Fruit fly (Drosophila melanogaster) S2 (cell line): ENCODE data around the gene CG6283.

Experiments
- CG8478 ChIP-seq: fragments of >200 bp; optimal IDR thresholded peaks from 2 replicates; lab custom pipeline; 2018
- CTCF ChIP-seq, 2 experiments: fragments of >200 bp; optimal IDR thresholded peaks; 2 replicates each; lab custom pipeline; 2018

CG6283 gene

DNA sequence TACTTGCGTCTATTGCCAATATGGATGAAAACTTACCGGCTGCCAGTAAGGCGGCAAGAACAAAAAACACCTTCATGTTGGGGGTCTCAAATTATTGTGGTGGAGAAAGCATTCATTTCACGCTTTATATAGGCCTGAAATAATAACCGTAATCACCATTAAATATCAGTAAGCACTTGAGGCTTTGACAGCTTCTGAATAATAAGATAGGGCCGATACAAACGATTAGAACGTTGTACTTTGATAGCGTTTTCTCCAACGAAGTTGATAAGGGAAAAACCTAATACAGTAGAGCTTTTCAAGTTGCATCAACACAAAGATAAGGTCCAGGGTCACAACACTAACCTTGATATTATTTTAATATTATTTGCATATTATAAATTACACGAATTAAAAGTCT lies at the start of gene CG6283:
TSS of gene CG6283 (minus strand) at position 101 of the 400 bp plus-strand sequence.
- TF ChIP-seq CG8478 (lab: Kevin White, UChicago), result no peak
- no peak for TF ChIP-seq CTCF (optimal IDR thresholded peaks at IDR 0.05; lab: Kevin White, UChicago)

DNA sequence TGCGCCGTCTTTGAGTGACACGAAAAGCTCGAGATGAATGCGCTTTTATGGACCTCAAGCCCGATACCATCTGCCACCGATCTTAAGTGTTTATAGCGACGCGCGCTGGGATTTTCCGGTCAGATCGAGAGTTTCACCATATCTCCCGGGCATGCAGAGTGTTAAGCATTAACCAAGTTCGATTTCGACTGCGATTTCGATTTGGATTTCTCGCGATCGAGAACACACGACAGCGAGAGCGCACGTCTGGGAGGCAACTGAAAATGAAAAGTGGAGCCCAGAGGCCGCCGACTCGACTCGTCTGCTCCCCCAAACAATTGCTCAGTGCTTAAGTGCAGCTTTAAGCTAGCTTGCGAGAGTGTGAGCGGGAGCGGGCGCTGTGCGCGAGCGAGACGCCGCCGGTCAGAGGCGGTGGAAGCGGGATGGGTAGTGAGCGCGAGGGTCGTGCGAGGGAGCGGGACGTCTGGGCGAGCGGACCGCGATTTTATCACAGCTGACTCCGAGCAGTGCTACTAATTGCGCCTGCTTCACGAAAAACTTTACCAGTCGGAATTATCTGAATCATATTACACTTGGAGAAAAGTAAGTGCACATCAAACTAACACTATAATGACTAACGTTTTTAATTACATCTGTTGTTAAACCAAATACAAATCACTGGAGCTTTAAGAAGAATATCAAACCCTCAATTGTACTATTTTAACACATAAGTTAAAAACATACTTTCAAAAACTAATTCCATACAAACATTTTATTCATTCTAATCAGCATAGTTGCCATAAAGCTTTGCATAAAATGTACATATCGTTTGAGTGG lies 48.8 kb upstream of the CG6283 start, which contains the start of gene spz:
TSS of gene spz (minus strand) at position 261 of the 816 bp plus-strand sequence.
- TF ChIP-seq CG8478 (lab: Kevin White, UChicago) (no peak), CTCF (optimal IDR thresholded peaks at IDR 0.05; lab: Kevin White, UChicago) (no peak)

dm6 chr3R:27069201-27069600 lies 48.0 kb upstream of the CG6283 start:
- TF ChIP-seq CTCF (optimal IDR thresholded peaks at IDR 0.05; lab: Kevin White, UChicago) (no peak), CG8478 (lab: Kevin White, UChicago) (no peak)

DNA sequence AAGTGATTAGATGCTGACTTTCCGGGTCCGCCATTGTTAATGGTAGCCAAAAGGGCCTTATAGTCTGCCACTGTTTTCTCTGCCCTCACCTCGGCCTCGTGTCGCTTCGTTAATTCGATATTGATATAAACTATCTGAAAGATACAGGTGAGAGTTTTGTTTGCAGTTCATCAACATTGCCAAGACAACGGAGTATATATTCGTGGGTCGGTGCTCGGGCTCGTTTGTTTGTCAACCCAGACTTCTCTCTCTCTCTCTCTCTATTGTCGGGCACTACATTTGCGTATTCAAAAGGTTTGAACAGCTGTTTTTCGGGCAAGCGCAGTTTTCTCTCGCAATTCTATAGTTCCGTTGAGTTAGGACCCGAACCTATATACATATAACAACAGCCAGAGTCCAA lies 46.2 kb upstream of the CG6283 start:
- TF ChIP-seq CTCF (optimal IDR thresholded peaks at IDR 0.05; lab: Kevin White, UChicago) (no peak), CG8478 (lab: Kevin White, UChicago) (no peak)

dm6 chr3R:27065136-27065535 lies 44.0 kb upstream of the CG6283 start, which contains the start of gene CG43935:
Gene CG43935, plus strand, starts transcription at chr3R:27065436.
- TF ChIP-seq CG8478 (lab: Kevin White, UChicago) (no peak), CTCF (optimal IDR thresholded peaks at IDR 0.05; lab: Kevin White, UChicago) (no peak)

DNA sequence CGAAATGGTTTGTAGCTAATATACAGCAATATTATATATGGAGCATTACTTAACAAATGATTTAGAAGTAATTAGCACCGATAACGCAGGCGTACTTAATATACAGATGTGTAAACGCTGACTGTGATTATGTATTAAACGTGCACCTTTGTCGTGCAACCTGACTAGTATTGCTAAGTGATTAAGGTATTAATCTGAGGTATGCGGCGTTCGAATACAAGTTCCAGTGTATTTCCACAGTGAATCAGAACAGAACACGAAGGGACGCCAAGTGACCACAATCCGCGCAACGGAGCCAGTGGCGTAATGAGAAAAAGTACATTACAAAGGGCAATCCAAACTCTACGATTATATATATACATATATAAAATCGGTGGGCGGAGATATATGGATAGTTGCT lies 42.9 kb upstream of the CG6283 start, which contains the start of gene Nep5:
TSS of gene Nep5 (minus strand) at position 101 of the 400 bp plus-strand sequence.
- TF ChIP-seq CG8478 (lab: Kevin White, UChicago) (no peak), CTCF (optimal IDR thresholded peaks at IDR 0.05; lab: Kevin White, UChicago) (no peak)

dm6 chr3R:27061916-27062315 lies 40.7 kb upstream of the CG6283 start, which contains the start of gene CG34292:
Gene CG34292, plus strand, starts transcription at chr3R:27062216.
- no peak for TF ChIP-seq CG8478 (lab: Kevin White, UChicago)
- TF ChIP-seq CTCF (optimal IDR thresholded peaks at IDR 0.05; lab: Kevin White, UChicago), result no peak

- TF ChIP-seq CTCF (optimal IDR thresholded peaks at IDR 0.05; lab: Kevin White, UChicago) (no peak), CG8478 (lab: Kevin White, UChicago) (no peak)
These were observed 35.0 kb upstream of the CG6283 start for dm6 chr3R:27056152-27056551.

DNA sequence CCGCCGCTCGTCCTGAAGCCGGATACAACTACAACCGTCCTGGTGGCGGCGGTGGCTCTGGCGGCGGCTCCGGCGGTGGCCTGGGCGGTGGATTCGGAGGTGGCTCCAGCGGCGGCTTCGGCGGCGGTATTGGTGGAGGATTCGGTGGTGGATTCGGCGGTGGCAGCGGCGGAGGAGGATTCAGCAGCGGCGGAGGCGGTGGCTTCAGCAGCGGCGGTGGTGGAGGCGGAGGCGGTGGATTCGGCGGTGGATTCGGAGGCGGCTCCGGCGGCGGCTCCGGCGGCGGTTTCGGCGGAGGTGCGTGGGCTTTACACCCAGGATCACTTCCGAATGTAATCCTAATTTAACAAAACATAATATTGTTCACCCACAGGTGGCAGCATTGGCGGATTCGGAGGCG lies 28.4 kb upstream of the CG6283 start:
- TF ChIP-seq CTCF (optimal IDR thresholded peaks at IDR 0.05; lab: Kevin White, UChicago), result no peak
- TF ChIP-seq CG8478 (lab: Kevin White, UChicago), result no peak

DNA sequence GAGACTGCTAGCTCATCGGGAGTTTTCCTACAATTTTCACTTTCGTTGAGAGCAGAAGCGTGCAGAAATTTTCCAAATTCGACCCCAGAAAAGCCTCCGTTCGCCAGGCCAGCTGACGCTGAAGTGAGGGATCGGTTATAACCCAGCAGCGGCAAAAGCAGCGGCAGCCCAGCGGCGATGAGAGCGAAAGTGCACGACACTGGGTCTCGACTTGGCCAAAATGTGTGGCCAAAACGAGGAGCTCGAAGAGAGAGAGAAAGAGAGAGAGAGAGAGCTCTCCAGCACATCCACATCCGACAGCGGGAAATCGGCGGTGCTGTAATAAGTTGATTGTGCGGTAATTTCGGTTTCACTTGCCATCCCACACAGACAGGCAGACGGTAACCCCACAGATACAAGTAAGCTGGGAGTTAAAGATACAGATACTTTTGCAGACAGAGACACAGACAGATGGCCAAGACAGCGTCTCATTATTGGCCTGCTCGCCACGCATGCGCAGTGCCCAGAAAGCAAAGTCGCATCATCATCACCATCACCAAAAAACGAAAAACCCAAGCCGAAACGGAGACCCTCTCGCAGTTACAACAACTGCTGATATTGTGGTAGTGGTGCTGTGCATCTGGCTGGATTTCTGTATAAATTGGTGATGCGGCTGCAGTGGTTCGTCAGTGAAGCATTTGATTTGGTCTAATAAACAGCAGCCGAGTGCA lies 27.5 kb upstream of the CG6283 start, which contains the start of gene TwdlT:
TSS of gene TwdlT (plus strand) at position 660 of the 710 bp plus-strand sequence.
- TF ChIP-seq CG8478 (lab: Kevin White, UChicago), result no peak
- TF ChIP-seq CTCF (optimal IDR thresholded peaks at IDR 0.05; lab: Kevin White, UChicago), result no peak

DNA sequence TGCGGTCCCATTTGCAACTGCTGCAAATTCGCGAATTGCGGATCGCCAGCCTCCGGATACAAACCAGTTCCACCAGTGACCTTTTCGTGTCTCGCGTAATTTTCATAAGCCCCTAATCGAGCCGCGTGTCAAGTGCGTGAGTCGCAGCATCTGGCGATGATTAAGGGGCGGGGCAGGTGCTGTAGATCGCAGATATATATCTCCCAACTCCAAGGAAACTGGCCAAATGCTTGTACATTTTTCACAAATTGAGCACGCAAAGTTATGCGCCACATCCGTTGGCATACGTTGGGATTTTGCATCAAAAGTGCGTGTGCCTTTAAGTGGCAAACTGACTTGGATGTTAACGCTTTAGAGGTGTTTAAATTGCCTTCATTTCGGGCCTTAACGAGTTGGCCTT lies 18.9 kb upstream of the CG6283 start:
- no peak for TF ChIP-seq CG8478 (lab: Kevin White, UChicago)
- no peak for TF ChIP-seq CTCF (optimal IDR thresholded peaks at IDR 0.05; lab: Kevin White, UChicago)

- TF ChIP-seq CG8478 (lab: Kevin White, UChicago) (no peak), CTCF (optimal IDR thresholded peaks at IDR 0.05; lab: Kevin White, UChicago) (no peak)
These were observed 12.8 kb upstream of the CG6283 start for dm6 chr3R:27033935-27034334.

DNA sequence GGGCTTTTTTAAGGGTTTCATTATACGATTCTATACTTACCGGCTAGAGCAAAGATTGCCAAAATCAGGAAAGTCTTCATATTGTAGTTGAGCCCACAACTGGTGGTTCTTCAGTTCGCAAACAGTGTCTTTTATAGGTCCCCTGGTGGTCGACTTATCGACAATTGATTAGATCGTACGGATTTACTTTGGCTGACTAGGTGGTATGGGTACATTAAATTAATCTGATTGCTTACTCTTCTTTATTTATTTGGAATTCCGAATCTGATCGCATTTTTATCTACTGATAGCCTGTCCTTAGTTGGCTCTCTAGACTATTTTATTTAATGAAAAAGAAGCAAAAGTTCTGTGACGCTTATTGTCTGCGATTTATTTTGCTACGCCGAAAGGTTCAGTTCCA lies 4.8 kb upstream of the CG6283 start, which contains the start of gene CG6271:
TSS of gene CG6271 (minus strand) at position 101 of the 400 bp plus-strand sequence.
- TF ChIP-seq CTCF (optimal IDR thresholded peaks at IDR 0.05; lab: Kevin White, UChicago) (no peak), CG8478 (lab: Kevin White, UChicago) (no peak)

DNA sequence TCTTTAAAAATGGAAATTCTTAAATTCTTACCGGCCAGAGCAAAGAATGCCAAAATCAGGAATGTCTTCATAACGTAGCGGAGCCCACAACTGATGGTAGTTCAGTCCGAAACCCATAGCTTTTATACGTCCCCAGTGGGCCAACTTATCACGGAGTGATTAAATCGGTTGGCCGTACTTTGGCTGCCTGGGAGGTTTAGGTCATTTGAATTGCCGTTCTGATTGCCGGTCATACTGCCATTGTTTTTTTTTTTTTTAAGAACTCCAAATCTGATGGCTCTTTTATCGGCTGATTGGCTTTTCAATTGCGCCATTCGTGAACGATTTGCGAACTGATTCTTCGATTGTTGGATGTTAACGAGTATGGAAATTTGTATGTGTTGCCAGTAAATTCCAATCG lies 1.9 kb upstream of the CG6283 start, which contains the start of gene CG6277:
TSS of gene CG6277 (minus strand) at position 101 of the 400 bp plus-strand sequence.
- TF ChIP-seq CTCF (optimal IDR thresholded peaks at IDR 0.05; lab: Kevin White, UChicago) (no peak), CG8478 (lab: Kevin White, UChicago) (no peak)
